Worm (Caenorhabditis elegans) whole organism, L3 larva: ENCODE results near the gene Y67D8A.2.
"Not testable (repeated sequence)": the region's sequence is repeated elsewhere in the genome, so short reads cannot be mapped to it uniquely, and the experiment has no call there.

ENCODE experiments used
- fkh-10 ChIP-seq: sonication (generic microtip); optimal IDR thresholded peaks from 2 replicates; lab custom pipeline; 2017; ENCODE audit warnings: missing biosample characterization, missing genetic modification reagents, missing genetic modification characterization
- skn-1 ChIP-seq: fragments of 150-350 bp; optimal IDR thresholded peaks from 2 replicates; lab custom pipeline; 2014; ENCODE audit warnings: missing biosample characterization, missing genetic modification characterization
- ztf-11 ChIP-seq: fragments of 150-350 bp; optimal IDR thresholded peaks from 2 replicates; lab custom pipeline; 2014; ENCODE audit warnings: missing biosample characterization, missing genetic modification characterization

- TF ChIP-seq ztf-11 (tag; lab: Kevin White, UChicago); fkh-10 (GFP tag; lab: Kevin White, UChicago); skn-1 (tag; lab: Kevin White, UChicago): not testable (repeated sequence)
Measured at ce11 chrIV:3302058-3302457, 79.8 kb downstream of the Y67D8A.2 start, which contains the start of gene W08E12.4.
